Worm (Caenorhabditis elegans) whole organism, L4 larva: Measurements from ENCODE around the gene EEED8.12.

ENCODE experiments used
- D1046.2 ChIP-seq: fragments of 200-800 bp; sonication (Bioruptor generic); IDR thresholded peaks from 2 replicates; pipeline ENCODE4 v1.3.6; 2022; ENCODE audit warnings: missing genetic modification characterization, missing compliant biosample characterization
- F49E8.2 ChIP-seq: sonication (generic microtip); optimal IDR thresholded peaks from 2 replicates; lab custom pipeline; 2016; ENCODE audit warnings: missing compliant biosample characterization, mild to moderate bottlenecking, missing genetic modification characterization, borderline replicate concordance
- R02D3.7 ChIP-seq: fragments of 150-350 bp; sonication (generic microtip); optimal IDR thresholded peaks from 3 replicates; lab custom pipeline; 2014; ENCODE audit warnings: missing biosample characterization, missing genetic modification characterization
- T20F7.1 ChIP-seq: fragments of 200-800 bp; sonication (Bioruptor generic); optimal IDR thresholded peaks from 2 replicates; lab custom pipeline; 2018; ENCODE audit warnings: mild to moderate bottlenecking, missing genetic modification characterization, missing compliant biosample characterization
- T26A8.4 ChIP-seq: fragments of 200-800 bp; sonication (Bioruptor generic); IDR thresholded peaks from 2 replicates; pipeline ENCODE4 v1.3.6; 2022; ENCODE audit warnings: missing genetic modification characterization, missing compliant biosample characterization
- Y105C5A.15 ChIP-seq: fragments of 200-800 bp; sonication (Bioruptor generic); IDR thresholded peaks from 2 replicates; pipeline ENCODE4 v1.3.6; 2022; ENCODE audit warnings: missing genetic modification characterization, missing compliant biosample characterization
- Y48G9A.11 ChIP-seq: fragments of 200-800 bp; sonication (Bioruptor generic); IDR thresholded peaks from 2 replicates; pipeline ENCODE4 v1.3.6; 2022; ENCODE audit warnings: missing genetic modification reagents, missing genetic modification characterization, missing compliant biosample characterization
- Y5F2A.4 ChIP-seq: fragments of 200-800 bp; sonication (Bioruptor generic); optimal IDR thresholded peaks from 2 replicates; lab custom pipeline; 2018; ENCODE audit warnings: mild to moderate bottlenecking, missing genetic modification characterization, missing compliant biosample characterization
- Y75B8A.6 ChIP-seq: fragments of 200-800 bp; sonication (Bioruptor generic); IDR thresholded peaks from 2 replicates; pipeline ENCODE4 v1.3.6; 2022; ENCODE audit warnings: missing genetic modification reagents, missing genetic modification characterization, missing compliant biosample characterization
- ZK546.5 ChIP-seq, 2 experiments: sonication (generic microtip); optimal IDR thresholded peaks; 2 replicates each; lab custom pipeline; 2017; ENCODE audit warnings: missing biosample characterization in 2 of 2, missing genetic modification characterization in 2 of 2
- aha-1 ChIP-seq: fragments of 150-350 bp; peaks from one replicate; lab custom pipeline; 2014; ENCODE audit warnings: missing biosample characterization, missing genetic modification characterization
- aly-2 ChIP-seq: sonication (generic microtip); optimal IDR thresholded peaks from 2 replicates; lab custom pipeline; 2018; ENCODE audit warnings: missing biosample characterization, missing genetic modification characterization
- ceh-28 ChIP-seq: fragments of 150-350 bp; optimal IDR thresholded peaks from 2 replicates; lab custom pipeline; 2014; ENCODE audit warnings: missing biosample characterization, missing genetic modification reagents, missing genetic modification characterization
- ceh-62 ChIP-seq: sonication (generic microtip); optimal IDR thresholded peaks from 2 replicates; lab custom pipeline; 2017; ENCODE audit warnings: missing biosample characterization, missing genetic modification characterization
- ceh-82 ChIP-seq: sonication (generic microtip); optimal IDR thresholded peaks from 2 replicates; lab custom pipeline; 2017; ENCODE audit warnings: missing biosample characterization, missing genetic modification characterization
- dmd-8 ChIP-seq: fragments of 200-800 bp; sonication (Bioruptor generic); IDR thresholded peaks from 2 replicates; pipeline ENCODE4 v1.3.6; 2022; ENCODE audit warnings: missing genetic modification characterization, missing compliant biosample characterization
- dmd-9 ChIP-seq: fragments of 200-800 bp; sonication (Bioruptor generic); IDR thresholded peaks from 2 replicates; pipeline ENCODE4 v1.3.6; 2022; ENCODE audit warnings: missing genetic modification reagents, missing genetic modification characterization, missing compliant biosample characterization
- dpl-1 ChIP-seq: fragments of 150-350 bp; optimal IDR thresholded peaks from 2 replicates; lab custom pipeline; 2014; ENCODE audit warnings: missing biosample characterization, missing genetic modification reagents, missing genetic modification characterization
- duxl-1 ChIP-seq: sonication (generic microtip); optimal IDR thresholded peaks from 2 replicates; lab custom pipeline; 2016; ENCODE audit warnings: mild to moderate bottlenecking, missing genetic modification characterization, moderate library complexity, missing compliant biosample characterization; ENCODE audit not compliant: poor library complexity
- dve-1 ChIP-seq: sonication (generic microtip); optimal IDR thresholded peaks from 2 replicates; lab custom pipeline; 2017; ENCODE audit warnings: antibody characterized with exemption, mild to moderate bottlenecking, missing genetic modification characterization, missing compliant biosample characterization; ENCODE audit not compliant: insufficient read depth
- egl-27 ChIP-seq: sonication (generic microtip); optimal IDR thresholded peaks from 3 replicates; lab custom pipeline; 2017; ENCODE audit warnings: missing biosample characterization, missing genetic modification reagents, missing genetic modification characterization
- fkh-10 ChIP-seq: fragments of 150-350 bp; optimal IDR thresholded peaks from 2 replicates; lab custom pipeline; 2014; ENCODE audit warnings: missing biosample characterization, missing genetic modification reagents, missing genetic modification characterization
- gei-8 ChIP-seq: fragments of 200-800 bp; sonication (Bioruptor generic); optimal IDR thresholded peaks from 2 replicates; lab custom pipeline; 2018; ENCODE audit warnings: mild to moderate bottlenecking, missing genetic modification characterization, missing compliant biosample characterization
- hlh-11 ChIP-seq: fragments of 200-800 bp; sonication (Bioruptor generic); optimal IDR thresholded peaks from 2 replicates; lab custom pipeline; 2018; ENCODE audit warnings: mild to moderate bottlenecking, missing genetic modification characterization, missing compliant biosample characterization
- jun-1 ChIP-seq: fragments of 150-350 bp; optimal IDR thresholded peaks from 2 replicates; lab custom pipeline; 2014; ENCODE audit warnings: missing biosample characterization, missing genetic modification reagents, missing genetic modification characterization
- lim-7 ChIP-seq: fragments of 200-800 bp; sonication (Bioruptor generic); IDR thresholded peaks from 2 replicates; pipeline ENCODE4 v1.3.6; 2022; ENCODE audit warnings: missing genetic modification characterization, missing compliant biosample characterization
- lin-1 ChIP-seq: fragments of 200-800 bp; sonication (Bioruptor generic); IDR thresholded peaks from 2 replicates; pipeline ENCODE4 v1.3.6; 2022; ENCODE audit warnings: missing genetic modification reagents, missing genetic modification characterization, missing compliant biosample characterization
- lin-29 ChIP-seq: fragments of 200-800 bp; sonication (Bioruptor generic); IDR thresholded peaks from 2 replicates; pipeline ENCODE4 v1.3.6; 2022; ENCODE audit warnings: missing genetic modification reagents, missing genetic modification characterization, missing compliant biosample characterization
- lin-38 ChIP-seq: fragments of 200-800 bp; sonication (Bioruptor generic); IDR thresholded peaks from 2 replicates; pipeline ENCODE4 v1.3.6; 2022; ENCODE audit warnings: missing genetic modification reagents, missing genetic modification characterization, missing compliant biosample characterization
- lsy-2 ChIP-seq, 2 experiments: fragments of 150-350 bp in 1 of 2; sonication (generic microtip) in 1 of 2; optimal IDR thresholded peaks; 2 replicates each; lab custom pipeline; 2014 to 2017; ENCODE audit warnings: missing biosample characterization in 2 of 2, missing genetic modification characterization in 2 of 2
- madf-5 ChIP-seq, 2 experiments: fragments of 200-800 bp; sonication (Bioruptor generic); IDR thresholded peaks; 2 replicates each; pipeline ENCODE4 v1.3.6; 2022; ENCODE audit warnings: missing compliant biosample characterization in 2 of 2, missing genetic modification characterization in 2 of 2
- mdl-1 ChIP-seq, 2 experiments: fragments of 150-350 bp in 1 of 2; sonication (generic microtip) in 1 of 2; optimal IDR thresholded peaks; 2 replicates each; lab custom pipeline; 2014 to 2017; ENCODE audit warnings: missing biosample characterization in 2 of 2, missing genetic modification characterization in 2 of 2
- mdt-29 ChIP-seq: fragments of 200-800 bp; sonication (Bioruptor generic); IDR thresholded peaks from 2 replicates; pipeline ENCODE4 v1.3.6; 2022; ENCODE audit warnings: missing genetic modification reagents, missing genetic modification characterization, missing compliant biosample characterization
- mes-2 ChIP-seq: sonication (generic microtip); optimal IDR thresholded peaks from 2 replicates; lab custom pipeline; 2016; ENCODE audit warnings: missing genotype, mild to moderate bottlenecking, missing genetic modification characterization, missing compliant biosample characterization; ENCODE audit not compliant: poor library complexity, severe bottlenecking
- nhr-102 ChIP-seq: sonication (generic microtip); optimal IDR thresholded peaks from 2 replicates; lab custom pipeline; 2016; ENCODE audit warnings: mild to moderate bottlenecking, missing genetic modification characterization, moderate library complexity, missing compliant biosample characterization
- nhr-237 ChIP-seq: sonication (generic microtip); optimal IDR thresholded peaks from 2 replicates; lab custom pipeline; 2017; ENCODE audit warnings: missing biosample characterization, missing genetic modification characterization
- nhr-25 ChIP-seq: sonication (generic microtip); optimal IDR thresholded peaks from 2 replicates; lab custom pipeline; 2017; ENCODE audit warnings: missing genetic modification characterization, mild to moderate bottlenecking, missing compliant biosample characterization, antibody characterized with exemption, moderate library complexity, borderline replicate concordance; ENCODE audit not compliant: insufficient read depth
- nhr-41 ChIP-seq: fragments of 200-800 bp; sonication (Bioruptor generic); IDR thresholded peaks from 2 replicates; pipeline ENCODE4 v1.3.6; 2022; ENCODE audit warnings: missing genetic modification reagents, missing genetic modification characterization, missing compliant biosample characterization
- set-16 ChIP-seq: fragments of 200-800 bp; sonication (Bioruptor generic); IDR thresholded peaks from 2 replicates; pipeline ENCODE4 v1.3.6; 2022; ENCODE audit warnings: missing genetic modification reagents, missing genetic modification characterization, missing compliant biosample characterization
- snpc-1.2 ChIP-seq: fragments of 200-800 bp; sonication (Bioruptor generic); IDR thresholded peaks from 2 replicates; pipeline ENCODE4 v1.3.6; 2022; ENCODE audit warnings: missing genetic modification reagents, missing genetic modification characterization, missing compliant biosample characterization
- snpc-4 ChIP-seq: fragments of 150-350 bp; optimal IDR thresholded peaks from 2 replicates; lab custom pipeline; 2014; ENCODE audit warnings: missing biosample characterization, missing genetic modification characterization
- unc-130 ChIP-seq: sonication (generic microtip); optimal IDR thresholded peaks from 2 replicates; lab custom pipeline; 2016; ENCODE audit warnings: missing genetic modification reagents, missing genetic modification characterization, missing compliant biosample characterization
- unc-62 ChIP-seq, 3 experiments: fragments of 150-350 bp in 1 of 3; sonication (generic microtip); optimal IDR thresholded peaks in 2 of 3; peaks in 1 of 3; 1 replicate in 1 of 3; 2 replicates in 2 of 3; lab custom pipeline; 2014 to 2017; ENCODE audit warnings: missing biosample characterization in 3 of 3, missing genetic modification characterization in 3 of 3, missing genetic modification reagents in 3 of 3, missing genotype in 1 of 3
- zfp-3 ChIP-seq: fragments of 200-800 bp; sonication (Bioruptor generic); conservative IDR thresholded peaks from 2 replicates; pipeline ENCODE4 v1.3.6; 2022; ENCODE audit warnings: missing genetic modification reagents, missing genetic modification characterization, missing compliant biosample characterization
- ztf-11 ChIP-seq: fragments of 150-350 bp; optimal IDR thresholded peaks from 2 replicates; lab custom pipeline; 2014; ENCODE audit warnings: missing biosample characterization, missing genetic modification characterization

EEED8.12 gene

DNA sequence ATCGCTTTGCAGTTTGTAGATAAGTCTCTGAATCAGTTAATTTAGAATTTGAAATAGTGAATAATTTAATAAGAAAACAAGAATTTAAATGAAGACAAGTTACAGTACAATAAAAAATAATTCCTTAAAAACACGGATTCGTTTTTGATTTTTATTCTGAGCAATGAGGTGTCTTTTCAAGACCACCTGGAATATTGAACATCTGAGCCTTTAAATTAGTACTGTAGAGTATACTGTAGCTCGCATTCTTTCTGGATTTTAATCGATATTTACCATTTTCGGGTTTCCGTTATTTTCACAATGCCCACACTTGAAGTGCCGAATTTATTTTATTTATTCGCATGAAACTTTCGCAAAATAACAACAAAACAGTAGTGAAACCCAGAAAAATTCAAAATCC is 15.0 kb upstream of the EEED8.12 start, which contains the start of gene F07F6.7:
TSS of gene F07F6.7 (minus strand) at position 27 of the 400 bp plus-strand sequence.
- TF ChIP-seq T20F7.1 (GFP tag; lab: Kevin White, UChicago), result peak; percentile 30
- TF ChIP-seq dve-1, result peak; percentile 14
- no peak for TF ChIP-seq snpc-4 (tag; lab: Kevin White, UChicago)
- TF ChIP-seq nhr-25, result peak; percentile 13
- peak in 1 of 2 experiments; percentile 50 for TF ChIP-seq lsy-2 (tag; optimal IDR thresholded peaks at IDR 0.05; lab: Kevin White, UChicago)
- no peak for TF ChIP-seq zfp-3 (GFP tag; lab: Robert Waterston, UW)
- TF ChIP-seq unc-62 (GFP tag; optimal IDR thresholded peaks at IDR 0.05 in 1 of 2; lab: Kevin White, UChicago), result peak in 1 of 2 experiments; percentile 18
- no peak for TF ChIP-seq unc-62 (tag; optimal IDR thresholded peaks at IDR 0.05; lab: Kevin White, UChicago)
- TF ChIP-seq lin-38, result peak; percentile 27; the same call in 1 of the 2 replicates
- no peak for TF ChIP-seq Y105C5A.15

DNA sequence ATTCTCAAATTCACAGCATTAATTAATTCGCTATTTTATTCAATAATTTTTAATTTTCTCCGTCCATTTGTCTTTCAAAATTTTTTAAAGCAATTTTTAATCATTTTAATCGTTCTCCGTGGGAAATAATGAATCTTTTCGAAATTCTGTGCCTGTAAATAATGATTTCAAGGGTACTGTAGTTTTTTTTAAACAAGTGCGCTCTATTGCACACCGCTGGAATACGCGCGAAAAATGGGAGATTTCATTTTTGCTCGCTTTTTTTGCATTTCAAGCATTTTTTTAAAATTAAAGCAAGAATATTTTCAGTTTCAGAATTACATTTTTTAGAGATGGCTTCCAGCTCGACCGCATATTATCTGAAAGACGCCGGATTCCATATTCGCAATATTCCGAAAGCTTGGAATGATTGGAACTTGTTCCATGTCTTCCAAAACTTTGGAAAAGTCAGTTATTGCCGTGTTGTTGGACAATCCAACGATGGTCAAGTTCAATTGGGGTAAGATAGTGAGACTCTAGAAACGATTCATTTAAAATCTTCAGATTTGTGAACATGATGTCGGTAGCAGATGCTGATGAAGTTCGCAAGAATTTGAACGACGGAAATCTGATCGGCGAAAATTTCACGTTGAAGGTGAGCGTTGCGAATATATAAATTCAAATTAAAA is 12.3 kb upstream of the EEED8.12 start, which contains the start of gene tofu-6:
TSS of gene tofu-6 (plus strand) at position 302 of the 668 bp plus-strand sequence.
- TF ChIP-seq nhr-25, result no peak
- no peak for TF ChIP-seq egl-27 (tag; lab: Kevin White, UChicago)
- peak; percentile 45 for TF ChIP-seq dpl-1 (GFP tag; lab: Kevin White, UChicago)
- peak; percentile 41 for TF ChIP-seq F49E8.2 (tag; lab: Kevin White, UChicago)
- TF ChIP-seq ZK546.5 (tag; optimal IDR thresholded peaks at IDR 0.05; lab: Kevin White, UChicago), result no peak
- TF ChIP-seq jun-1 (tag; lab: Kevin White, UChicago), result no peak
- no peak for TF ChIP-seq unc-62 (GFP tag; optimal IDR thresholded peaks at IDR 0.05 in 1 of 2; lab: Kevin White, UChicago)
- TF ChIP-seq unc-62 (tag; optimal IDR thresholded peaks at IDR 0.05; lab: Kevin White, UChicago), result no peak
- TF ChIP-seq nhr-41 (GFP tag; lab: Robert Waterston, UW), result no peak
- TF ChIP-seq lin-38, result peak; percentile 94
- no peak for TF ChIP-seq ceh-28 (tag; lab: Kevin White, UChicago)
- TF ChIP-seq mes-2, result no peak
- TF ChIP-seq Y5F2A.4 (GFP tag; lab: Kevin White, UChicago), result no peak
- no peak for TF ChIP-seq duxl-1
- no peak for TF ChIP-seq R02D3.7 (tag; lab: Kevin White, UChicago)
- TF ChIP-seq ceh-62 (tag; lab: Kevin White, UChicago), result no peak
- TF ChIP-seq T20F7.1 (GFP tag; lab: Kevin White, UChicago), result no peak
- no peak for TF ChIP-seq lin-1 (GFP tag; lab: Robert Waterston, UW)
- no peak for TF ChIP-seq nhr-237 (tag; lab: Kevin White, UChicago)
- peak in 1 of 2 experiments; percentile 92 for TF ChIP-seq lsy-2 (tag; optimal IDR thresholded peaks at IDR 0.05; lab: Kevin White, UChicago)
- TF ChIP-seq ztf-11, result no peak
- TF ChIP-seq ceh-82 (tag; lab: Kevin White, UChicago), result no peak
- peak; percentile 53 for TF ChIP-seq unc-130
- TF ChIP-seq fkh-10 (GFP tag; lab: Kevin White, UChicago), result no peak
- TF ChIP-seq Y48G9A.11 (GFP tag; lab: Robert Waterston, UW), result 0 out of 2 replicates have a peak, but pooled peaks have one; percentile 56
- no peak for TF ChIP-seq T26A8.4 (GFP tag; lab: Robert Waterston, UW)
- no peak for TF ChIP-seq nhr-102
- TF ChIP-seq hlh-11 (tag; lab: Kevin White, UChicago), result no peak
- no peak for TF ChIP-seq Y75B8A.6 (GFP tag; lab: Robert Waterston, UW)
- no peak for TF ChIP-seq snpc-1.2 (GFP tag; lab: Robert Waterston, UW)
- TF ChIP-seq lin-29 (GFP tag; lab: Robert Waterston, UW), result no peak
- TF ChIP-seq lim-7 (GFP tag; lab: Robert Waterston, UW), result no peak
- TF ChIP-seq aly-2 (tag; lab: Kevin White, UChicago), result no peak
- TF ChIP-seq aha-1 (tag; lab: Kevin White, UChicago), result peak; percentile 59
- no peak for TF ChIP-seq set-16 (GFP tag; lab: Robert Waterston, UW)
- TF ChIP-seq dve-1, result no peak
- TF ChIP-seq dmd-9 (GFP tag; lab: Robert Waterston, UW), result no peak
- TF ChIP-seq dmd-8 (GFP tag; lab: Robert Waterston, UW), result no peak
- no peak for TF ChIP-seq mdl-1 (tag; optimal IDR thresholded peaks at IDR 0.05; lab: Kevin White, UChicago)
- TF ChIP-seq madf-5 (GFP tag; IDR thresholded peaks at IDR 0.05; lab: Robert Waterston, UW), result no peak
- no peak for TF ChIP-seq D1046.2 (GFP tag; lab: Robert Waterston, UW)
- TF ChIP-seq mdt-29 (GFP tag; lab: Robert Waterston, UW), result no peak
- TF ChIP-seq gei-8 (GFP tag; lab: Kevin White, UChicago), result no peak
